Fruit fly (Drosophila melanogaster) whole organism, wandering third instar larva: ENCODE data around the gene mil.

Experiments used
- CG32264 ChIP-seq: fragments of 200-800 bp; sonication (Bioruptor generic); optimal IDR thresholded peaks from 2 replicates; lab custom pipeline; 2016; ENCODE audit warnings: missing biosample characterization, missing genetic modification characterization
- CrebA ChIP-seq: fragments of 200-800 bp; sonication (Bioruptor generic); optimal IDR thresholded peaks from 2 replicates; lab custom pipeline; 2016; ENCODE audit warnings: missing biosample characterization, mild to moderate bottlenecking, missing genetic modification characterization, borderline replicate concordance
- Dif ChIP-seq: fragments of 200-275, 200-300 bp; sonication (Bioruptor generic); optimal IDR thresholded peaks from 2 replicates; lab custom pipeline; 2018; ENCODE audit warnings: missing biosample characterization, missing genetic modification characterization; ENCODE audit not compliant: partially characterized antibody
- Myc ChIP-seq: fragments of >200 bp; optimal IDR thresholded peaks from 2 replicates; lab custom pipeline; 2017
- N ChIP-seq: fragments of >200 bp; optimal IDR thresholded peaks from 2 replicates; lab custom pipeline; 2018; ENCODE audit warnings: missing biosample characterization, missing external identifiers, missing genetic modification characterization
- OdsH ChIP-seq: fragments of 200-800 bp; sonication (Bioruptor generic); optimal IDR thresholded peaks from 2 replicates; lab custom pipeline; 2016; ENCODE audit warnings: missing biosample characterization, mild to moderate bottlenecking, missing genetic modification characterization
- Rel ChIP-seq, 2 experiments: fragments of 200-800 bp; sonication (Bioruptor generic) in 1 of 2; optimal IDR thresholded peaks; 2 replicates in 1 of 2; 3 replicates in 1 of 2; lab custom pipeline; 2016 to 2019; ENCODE audit warnings: mild to moderate bottlenecking in 2 of 2, missing biosample characterization in 2 of 2, missing genetic modification characterization in 2 of 2, moderate library complexity in 1 of 2
- Vsx2 ChIP-seq: fragments of 200-300, 225-300 bp; sonication (Bioruptor generic); optimal IDR thresholded peaks from 2 replicates; lab custom pipeline; 2018; ENCODE audit warnings: missing biosample characterization, missing genetic modification characterization; ENCODE audit not compliant: partially characterized antibody
- br ChIP-seq: fragments of 200-800 bp; sonication (Bioruptor generic); optimal IDR thresholded peaks from 2 replicates; lab custom pipeline; 2016; ENCODE audit warnings: missing biosample characterization, missing genetic modification characterization
- dsf ChIP-seq: sonication (Bioruptor generic); optimal IDR thresholded peaks from 2 replicates; lab custom pipeline; 2016; ENCODE audit warnings: missing biosample characterization, missing genetic modification characterization, borderline replicate concordance
- h ChIP-seq: fragments of 200-800 bp; sonication (Bioruptor generic); optimal IDR thresholded peaks from 3 replicates; lab custom pipeline; 2016; ENCODE audit warnings: missing biosample characterization, mild to moderate bottlenecking, missing genetic modification characterization
- psq ChIP-seq: fragments of 200-800 bp; sonication (Bioruptor generic); optimal IDR thresholded peaks from 3 replicates; lab custom pipeline; 2017; ENCODE audit warnings: missing biosample characterization, mild to moderate bottlenecking, missing genetic modification characterization, moderate library complexity
- usp ChIP-seq: fragments of >200 bp; optimal IDR thresholded peaks from 2 replicates; lab custom pipeline; 2017; ENCODE audit warnings: missing biosample characterization, missing genetic modification characterization

DNA sequence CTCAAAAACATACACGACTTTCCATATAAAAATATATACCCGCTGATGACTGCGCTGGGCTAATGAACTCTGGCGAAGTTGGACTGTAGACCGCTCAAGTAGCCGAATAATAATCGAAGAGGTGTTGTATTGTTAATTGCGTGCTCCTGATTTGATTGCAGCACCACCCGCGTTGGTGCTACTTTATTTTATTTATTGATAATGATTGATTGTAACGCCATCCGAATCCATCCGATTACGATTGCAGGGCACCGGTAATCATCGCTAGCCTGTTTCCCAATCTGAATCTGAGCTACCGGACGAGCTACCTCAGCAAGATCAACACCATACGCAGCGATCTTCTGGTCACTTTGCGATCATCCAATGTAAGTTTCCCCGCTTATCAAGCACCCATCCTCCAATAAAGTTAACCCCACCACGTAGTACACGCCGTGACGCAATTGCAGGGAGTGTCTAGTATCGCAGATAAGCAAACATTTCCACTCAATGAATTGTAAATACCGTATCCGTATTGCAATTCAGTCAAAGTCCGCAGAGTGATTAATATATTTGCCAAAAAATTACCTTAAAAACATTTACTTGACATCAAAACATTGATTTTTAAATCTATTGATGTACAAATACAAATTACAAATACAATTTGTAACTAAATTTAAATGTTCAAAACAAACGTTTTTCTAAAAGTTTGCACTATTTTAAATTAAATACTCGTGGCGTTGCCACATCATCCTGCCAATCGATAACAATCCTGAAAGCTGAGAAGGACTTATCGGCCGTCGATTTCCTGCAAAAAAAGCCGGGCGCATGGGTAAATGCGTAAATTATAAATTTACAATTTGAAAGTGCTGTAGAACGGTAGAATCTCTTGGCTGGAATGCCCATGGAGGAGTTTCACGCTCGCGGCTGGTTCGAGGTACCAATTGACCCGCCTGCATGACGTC is 17.0 kb downstream of the mil start:
- TF ChIP-seq CG32264 (GFP tag; lab: Kevin White, UChicago) (no peak), dsf (no peak), br (no peak), h (GFP tag; lab: Kevin White, UChicago) (peak; percentile 58), Vsx2 (no peak), Rel (GFP tag; optimal IDR thresholded peaks at IDR 0.05; lab: Kevin White, UChicago) (no peak), Rel (tag; optimal IDR thresholded peaks at IDR 0.05; lab: Kevin White, UChicago) (peak; percentile 21), CrebA (GFP tag; lab: Kevin White, UChicago) (no peak), psq (GFP tag; lab: Kevin White, UChicago) (no peak), Myc (no peak), usp (GFP tag; lab: Kevin White, UChicago) (no peak), N (GFP tag; lab: Kevin White, UChicago) (no peak), OdsH (GFP tag; lab: Kevin White, UChicago) (no peak), Dif (GFP tag; lab: Kevin White, UChicago) (no peak)
